Comparison of ENCODE assay signal across 2 worm cellular contexts in genomic region chrIII:11283648-11284047, ce11.
TF ChIP-seq lines count a peak whose summit lies in the region.

No protein-coding gene starts in this region.

TF ChIP-seq in whole organism, L1 larva, 84 proteins besides CTCF, POLR2A, EP300 and RAD21:
- TF ChIP-seq ceh-90 (tag; optimal IDR thresholded peaks at IDR 0.05; lab: Kevin White, UChicago) = no peak
- TF ChIP-seq fkh-4 (tag; optimal IDR thresholded peaks at IDR 0.05; lab: Kevin White, UChicago; ENCODE audit: borderline replicate concordance) = no peak
- no peak for TF ChIP-seq mab-9 (GFP tag; IDR thresholded peaks at IDR 0.05; lab: Robert Waterston, UW)
- TF ChIP-seq F16B12.6 (tag; optimal IDR thresholded peaks at IDR 0.05; lab: Kevin White, UChicago) = no peak
- peak in 1 of 3 experiments; percentile 54 for TF ChIP-seq dpl-1 (GFP tag; optimal IDR thresholded peaks at IDR 0.05; lab: Kevin White, UChicago)
- TF ChIP-seq lin-15B (tag; optimal IDR thresholded peaks at IDR 0.05; lab: Kevin White, UChicago) = no peak
- no peak for TF ChIP-seq sox-4 (tag; optimal IDR thresholded peaks at IDR 0.05; lab: Kevin White, UChicago)
- TF ChIP-seq efl-1 (optimal IDR thresholded peaks at IDR 0.05; lab: Kevin White, UChicago) = peak; percentile 49 to 58
- TF ChIP-seq efl-1 (GFP tag; optimal IDR thresholded peaks at IDR 0.05 in 1 of 2; lab: Kevin White, UChicago) = peak; percentile 46 to 95
- no peak for TF ChIP-seq pax-3 (tag; optimal IDR thresholded peaks at IDR 0.05; lab: Kevin White, UChicago)
- no peak for TF ChIP-seq sptf-1 (tag; optimal IDR thresholded peaks at IDR 0.05; lab: Kevin White, UChicago)
- peak in 1 of 2 experiments; percentile 39 for TF ChIP-seq lin-35 (GFP tag; optimal IDR thresholded peaks at IDR 0.05; lab: Kevin White, UChicago)
- TF ChIP-seq sup-37 (GFP tag; optimal IDR thresholded peaks at IDR 0.05; lab: Kevin White, UChicago) = no peak
- no peak for TF ChIP-seq C16A3.4 (tag; optimal IDR thresholded peaks at IDR 0.05; lab: Kevin White, UChicago)
- TF ChIP-seq nhr-12 (tag; optimal IDR thresholded peaks at IDR 0.05; lab: Kevin White, UChicago) = no peak
- TF ChIP-seq lin-14 (GFP tag; optimal IDR thresholded peaks at IDR 0.05; lab: Kevin White, UChicago) = no peak
- no peak for TF ChIP-seq egl-27 (tag; optimal IDR thresholded peaks at IDR 0.05; lab: Kevin White, UChicago)
- TF ChIP-seq irx-1 (tag; optimal IDR thresholded peaks at IDR 0.05; lab: Kevin White, UChicago) = no peak
- no peak for TF ChIP-seq nhr-11 (tag; optimal IDR thresholded peaks at IDR 0.05; lab: Kevin White, UChicago)
TF ChIP-seq in whole organism, L1 larva: peak in this region for 3.

TF ChIP-seq in whole organism, L4 larva, 104 proteins besides CTCF, POLR2A, EP300 and RAD21:
- TF ChIP-seq duxl-1 (tag; optimal IDR thresholded peaks at IDR 0.05; lab: Kevin White, UChicago; ENCODE audit: poor library complexity) (no peak), aha-1 (tag; lab: Kevin White, UChicago) (peak; percentile 32)

Comparison
In these comparisons a context has a peak if more than half of its experiments do, and no peak if none do; other contexts are left out.
1. Of the 29 proteins assayed by ChIP-seq in both whole organism, L4 larva and whole organism, L1 larva: peak only in whole organism, L4 larva: aha-1; only in whole organism, L1 larva: none; in both: none; in neither: 27; mixed calls (peak in some experiments, not most) for 1.